Worm (Caenorhabditis elegans) whole organism, L1 larva: ENCODE data around the gene ZK1058.9.
A peak's percentile ranks its signal among the peaks of the same experiment; 100 is the strongest.

ENCODE experiments used
- C04F5.9 ChIP-seq: sonication (generic microtip); optimal IDR thresholded peaks from 2 replicates; lab custom pipeline; 2016; ENCODE audit warnings: missing genetic modification characterization, missing compliant biosample characterization
- C16A3.4 ChIP-seq: fragments of 150-350 bp; optimal IDR thresholded peaks from 2 replicates; lab custom pipeline; 2014; ENCODE audit warnings: missing biosample characterization, missing genetic modification characterization
- C34B4.2 ChIP-seq: sonication (generic microtip); optimal IDR thresholded peaks from 2 replicates; lab custom pipeline; 2017; ENCODE audit warnings: mild to moderate bottlenecking, missing genetic modification characterization, missing compliant biosample characterization
- F16B12.6 ChIP-seq: fragments of 150-350 bp; optimal IDR thresholded peaks from 2 replicates; lab custom pipeline; 2014; ENCODE audit warnings: missing biosample characterization, missing genetic modification characterization
- Y116A8C.19 ChIP-seq: sonication (generic microtip); optimal IDR thresholded peaks from 2 replicates; lab custom pipeline; 2016; ENCODE audit warnings: missing compliant biosample characterization, missing genetic modification characterization, borderline replicate concordance
- alr-1 ChIP-seq: fragments of 200-800 bp; sonication (Bioruptor generic); optimal IDR thresholded peaks from 2 replicates; lab custom pipeline; 2018; ENCODE audit warnings: borderline replicate concordance, mild to moderate bottlenecking, missing genetic modification characterization, missing compliant biosample characterization
- ama-1 ChIP-seq: fragments of 150-350 bp; optimal IDR thresholded peaks from 2 replicates; lab custom pipeline; 2014
- blmp-1 ChIP-seq: fragments of 150-350 bp; optimal IDR thresholded peaks from 2 replicates; lab custom pipeline; 2014; ENCODE audit warnings: missing biosample characterization, missing genetic modification characterization
- ceh-63 ChIP-seq: fragments of 200-800 bp; sonication (Bioruptor generic); optimal IDR thresholded peaks from 2 replicates; lab custom pipeline; 2018; ENCODE audit warnings: mild to moderate bottlenecking, missing genetic modification characterization, missing compliant biosample characterization
- ceh-82 ChIP-seq, 3 experiments: fragments of 150-350 bp in 1 of 3; sonication (generic microtip) in 2 of 3; optimal IDR thresholded peaks; 2 replicates each; lab custom pipeline; 2014 to 2017; ENCODE audit warnings: missing biosample characterization in 3 of 3, missing genetic modification characterization in 3 of 3
- ces-1 ChIP-seq: fragments of 150-350 bp; optimal IDR thresholded peaks from 2 replicates; lab custom pipeline; 2014; ENCODE audit warnings: missing biosample characterization, missing genetic modification reagents, missing genetic modification characterization
- dsc-1 ChIP-seq: sonication (generic microtip); optimal IDR thresholded peaks from 2 replicates; lab custom pipeline; 2016; ENCODE audit warnings: mild to moderate bottlenecking, missing genetic modification characterization, missing compliant biosample characterization
- efl-1 ChIP-seq, 4 experiments: fragments of 150-350 bp; optimal IDR thresholded peaks in 3 of 4; peaks in 1 of 4; 1 replicate in 1 of 4; 2 replicates in 3 of 4; lab custom pipeline; 2014; ENCODE audit warnings: missing biosample characterization in 2 of 4, missing genetic modification characterization in 2 of 4, missing genetic modification reagents in 2 of 4
- egl-13 ChIP-seq: sonication (generic microtip); optimal IDR thresholded peaks from 2 replicates; lab custom pipeline; 2016; ENCODE audit warnings: missing genotype, missing genetic modification reagents, missing genetic modification characterization, missing compliant biosample characterization
- egl-27 ChIP-seq, 2 experiments: fragments of 150-350 bp in 1 of 2; sonication (generic microtip); optimal IDR thresholded peaks; 3 replicates each; lab custom pipeline; 2017 to 2018; ENCODE audit warnings: missing biosample characterization in 2 of 2, missing genetic modification characterization in 2 of 2, missing genetic modification reagents in 2 of 2
- elt-2 ChIP-seq: sonication (generic microtip); optimal IDR thresholded peaks from 2 replicates; lab custom pipeline; 2016; ENCODE audit warnings: missing genetic modification characterization, mild to moderate bottlenecking, inconsistent platforms, missing compliant biosample characterization, missing genetic modification reagents
- elt-3 ChIP-seq, 6 experiments: fragments of 150-350 bp in 1 of 6; sonication (generic microtip); optimal IDR thresholded peaks; 2 replicates each; lab custom pipeline; 2017 to 2018; ENCODE audit warnings: missing biosample characterization in 6 of 6, missing genetic modification characterization in 6 of 6, inconsistent platforms in 1 of 6
- ets-5 ChIP-seq: fragments of 200-800 bp; sonication (Bioruptor generic); IDR thresholded peaks from 2 replicates; pipeline ENCODE4 v1.3.6; 2022; ENCODE audit warnings: missing genetic modification characterization, missing compliant biosample characterization
- fkh-8 ChIP-seq: sonication (generic microtip); optimal IDR thresholded peaks from 2 replicates; lab custom pipeline; 2016; ENCODE audit warnings: mild to moderate bottlenecking, missing genetic modification characterization, missing compliant biosample characterization
- grh-1 ChIP-seq: fragments of 200-800 bp; sonication (Bioruptor generic); IDR thresholded peaks from 2 replicates; pipeline ENCODE4 v1.3.6; 2022; ENCODE audit warnings: missing genetic modification reagents, missing genetic modification characterization, missing compliant biosample characterization
- hpl-2 ChIP-seq: fragments of 150-350 bp; optimal IDR thresholded peaks from 2 replicates; lab custom pipeline; 2014; ENCODE audit warnings: missing biosample characterization, missing genetic modification reagents, missing genetic modification characterization
- irx-1 ChIP-seq: sonication (generic microtip); optimal IDR thresholded peaks from 2 replicates; lab custom pipeline; 2016; ENCODE audit warnings: missing genetic modification characterization, missing compliant biosample characterization
- isw-1 ChIP-seq: fragments of 200-800 bp; sonication (Bioruptor generic); IDR thresholded peaks from 2 replicates; pipeline ENCODE4 v1.3.6; 2022; ENCODE audit warnings: missing genetic modification characterization, missing compliant biosample characterization
- jun-1 ChIP-seq: fragments of 150-350 bp; optimal IDR thresholded peaks from 2 replicates; lab custom pipeline; 2014; ENCODE audit warnings: missing biosample characterization, missing genetic modification reagents, missing genetic modification characterization
- lin-14 ChIP-seq: fragments of 200-800 bp; sonication (Bioruptor generic); optimal IDR thresholded peaks from 2 replicates; lab custom pipeline; 2018; ENCODE audit warnings: mild to moderate bottlenecking, missing genetic modification characterization, moderate library complexity, missing compliant biosample characterization
- lin-35 ChIP-seq, 2 experiments: fragments of 150-350 bp; optimal IDR thresholded peaks; 2 replicates each; lab custom pipeline; 2014; ENCODE audit warnings: missing biosample characterization in 2 of 2, missing genetic modification characterization in 2 of 2, missing genetic modification reagents in 2 of 2
- mab-9 ChIP-seq: fragments of 200-800 bp; sonication (Bioruptor generic); IDR thresholded peaks from 2 replicates; pipeline ENCODE4 v1.3.6; 2022; ENCODE audit warnings: missing genetic modification reagents, missing genetic modification characterization, missing compliant biosample characterization
- mef-2 ChIP-seq: fragments of 150-350 bp; optimal IDR thresholded peaks from 2 replicates; lab custom pipeline; 2014; ENCODE audit warnings: missing biosample characterization, missing genetic modification characterization
- nhr-20 ChIP-seq: sonication (generic microtip); optimal IDR thresholded peaks from 2 replicates; lab custom pipeline; 2016; ENCODE audit warnings: mild to moderate bottlenecking, missing genetic modification characterization, missing compliant biosample characterization
- nhr-28 ChIP-seq: fragments of 150-350 bp; optimal IDR thresholded peaks from 2 replicates; lab custom pipeline; 2014; ENCODE audit warnings: missing biosample characterization, missing genetic modification characterization
- nhr-47 ChIP-seq: sonication (generic microtip); optimal IDR thresholded peaks from 2 replicates; lab custom pipeline; 2016; ENCODE audit warnings: mild to moderate bottlenecking, missing genetic modification characterization, moderate library complexity, missing compliant biosample characterization
- nhr-76 ChIP-seq: sonication (generic microtip); optimal IDR thresholded peaks from 2 replicates; lab custom pipeline; 2017; ENCODE audit warnings: missing biosample characterization, missing genetic modification characterization
- nhr-90 ChIP-seq: sonication (generic microtip); optimal IDR thresholded peaks from 2 replicates; lab custom pipeline; 2016; ENCODE audit warnings: mild to moderate bottlenecking, missing genetic modification characterization, missing compliant biosample characterization; ENCODE audit not compliant: poor library complexity
- pag-3 ChIP-seq: sonication (generic microtip); optimal IDR thresholded peaks from 2 replicates; lab custom pipeline; 2017; ENCODE audit warnings: missing genetic modification characterization, mild to moderate bottlenecking, missing compliant biosample characterization, antibody characterized with exemption, borderline replicate concordance; ENCODE audit not compliant: insufficient read depth
- pqm-1 ChIP-seq: sonication (generic microtip); optimal IDR thresholded peaks from 3 replicates; lab custom pipeline; 2017; ENCODE audit warnings: missing biosample characterization, missing genetic modification characterization
- snpc-4 ChIP-seq: fragments of 150-350 bp; optimal IDR thresholded peaks from 2 replicates; lab custom pipeline; 2014; ENCODE audit warnings: missing biosample characterization, missing genetic modification characterization
- snu-23 ChIP-seq: sonication (generic microtip); optimal IDR thresholded peaks from 2 replicates; lab custom pipeline; 2016; ENCODE audit warnings: missing genetic modification characterization, missing compliant biosample characterization
- sptf-1 ChIP-seq: fragments of 150-350 bp; optimal IDR thresholded peaks from 2 replicates; lab custom pipeline; 2014; ENCODE audit warnings: missing biosample characterization, missing genetic modification characterization
- tbx-2 ChIP-seq: sonication (generic microtip); optimal IDR thresholded peaks from 2 replicates; lab custom pipeline; 2016; ENCODE audit warnings: missing genetic modification characterization, missing compliant biosample characterization
- unc-130 ChIP-seq: fragments of 150-350 bp; optimal IDR thresholded peaks from 2 replicates; lab custom pipeline; 2017; ENCODE audit warnings: missing biosample characterization, missing genetic modification characterization, inconsistent platforms
- unc-30 ChIP-seq: sonication (generic microtip); optimal IDR thresholded peaks from 2 replicates; lab custom pipeline; 2017; ENCODE audit warnings: missing biosample characterization, missing genetic modification characterization
- unc-62 ChIP-seq: fragments of 150-350 bp; optimal IDR thresholded peaks from 2 replicates; lab custom pipeline; 2014; ENCODE audit warnings: missing biosample characterization, missing genetic modification reagents, missing genetic modification characterization
- unc-98 ChIP-seq: fragments of 200-800 bp; sonication (Bioruptor generic); IDR thresholded peaks from 2 replicates; pipeline ENCODE4 v1.3.6; 2022; ENCODE audit warnings: missing genetic modification characterization, missing compliant biosample characterization
- vab-15 ChIP-seq: sonication (generic microtip); optimal IDR thresholded peaks from 2 replicates; lab custom pipeline; 2017; ENCODE audit warnings: missing genotype, mild to moderate bottlenecking, missing genetic modification characterization, missing compliant biosample characterization
- zag-1 ChIP-seq: fragments of 150-350 bp; optimal IDR thresholded peaks from 2 replicates; lab custom pipeline; 2014; ENCODE audit warnings: missing biosample characterization, missing genetic modification characterization
- zip-4 ChIP-seq: fragments of 200-800 bp; sonication (Bioruptor generic); optimal IDR thresholded peaks from 2 replicates; lab custom pipeline; 2018; ENCODE audit warnings: mild to moderate bottlenecking, missing genetic modification characterization, moderate library complexity, missing compliant biosample characterization

Gene ZK1058.9

ce11 chrIII:3875608-3876007 is 50.4 kb downstream of the ZK1058.9 start (continued):
- TF ChIP-seq pag-3 (tag; lab: Kevin White, UChicago) (no peak), ets-5 (GFP tag; lab: Robert Waterston, UW) (no peak), grh-1 (no peak), ceh-63 (no peak), ama-1 (lab: Kevin White, UChicago) (no peak), blmp-1 (tag; lab: Kevin White, UChicago) (peak; percentile 75), dsc-1 (tag; lab: Kevin White, UChicago) (no peak), zag-1 (tag; lab: Kevin White, UChicago) (no peak), mab-9 (GFP tag; lab: Robert Waterston, UW) (no peak), mef-2 (tag; lab: Kevin White, UChicago) (no peak), ceh-82 (tag; optimal IDR thresholded peaks at IDR 0.05; lab: Kevin White, UChicago) (no peak), hpl-2 (GFP tag; lab: Kevin White, UChicago) (no peak), unc-62 (no peak), elt-3 (tag; optimal IDR thresholded peaks at IDR 0.05; lab: Kevin White, UChicago) (peak in 2 of 6 experiments; percentile 48 to 94), egl-13 (tag; lab: Kevin White, UChicago) (no peak), unc-30 (tag; lab: Kevin White, UChicago) (no peak), isw-1 (GFP tag; lab: Robert Waterston, UW) (no peak), C34B4.2 (no peak), efl-1 (optimal IDR thresholded peaks at IDR 0.05; lab: Kevin White, UChicago) (no peak), efl-1 (GFP tag; optimal IDR thresholded peaks at IDR 0.05 in 1 of 2; lab: Kevin White, UChicago) (peak in 1 of 2 experiments; percentile 85), unc-98 (GFP tag; lab: Robert Waterston, UW) (no peak), Y116A8C.19 (tag; lab: Kevin White, UChicago) (no peak), unc-130 (tag; lab: Kevin White, UChicago) (peak; percentile 10), egl-27 (tag; optimal IDR thresholded peaks at IDR 0.05; lab: Kevin White, UChicago) (no peak), nhr-76 (tag; lab: Kevin White, UChicago) (no peak), tbx-2 (tag; lab: Kevin White, UChicago) (peak; percentile 56), irx-1 (tag; lab: Kevin White, UChicago) (no peak), sptf-1 (no peak), nhr-20 (tag; lab: Kevin White, UChicago) (peak; percentile 79), snpc-4 (tag; lab: Kevin White, UChicago) (no peak), F16B12.6 (tag; lab: Kevin White, UChicago) (no peak), nhr-47 (tag; lab: Kevin White, UChicago) (peak; percentile 24), alr-1 (tag; lab: Kevin White, UChicago) (no peak), lin-14 (GFP tag; lab: Kevin White, UChicago) (peak; percentile 62), vab-15 (tag; lab: Kevin White, UChicago) (no peak), nhr-90 (tag; lab: Kevin White, UChicago) (no peak), snu-23 (GFP tag; lab: Kevin White, UChicago) (peak; percentile 66), pqm-1 (tag; lab: Kevin White, UChicago) (no peak), fkh-8 (tag; lab: Kevin White, UChicago) (no peak), jun-1 (tag; lab: Kevin White, UChicago) (no peak), C16A3.4 (tag; lab: Kevin White, UChicago) (peak; percentile 4)

ce11 chrIII:3874895-3875294 is 51.1 kb downstream of the ZK1058.9 start:
- TF ChIP-seq egl-27 (tag; optimal IDR thresholded peaks at IDR 0.05; lab: Kevin White, UChicago) (no peak), elt-2 (tag; lab: Kevin White, UChicago) (peak; percentile 8), nhr-47 (tag; lab: Kevin White, UChicago) (no peak), C04F5.9 (no peak), zip-4 (GFP tag; lab: Kevin White, UChicago) (no peak), lin-35 (GFP tag; optimal IDR thresholded peaks at IDR 0.05; lab: Kevin White, UChicago) (peak in 1 of 2 experiments; percentile 34), nhr-28 (tag; lab: Kevin White, UChicago) (no peak), nhr-76 (tag; lab: Kevin White, UChicago) (no peak), ces-1 (GFP tag; lab: Kevin White, UChicago) (no peak), C34B4.2 (no peak), vab-15 (tag; lab: Kevin White, UChicago) (no peak)
